Worm (Caenorhabditis elegans) whole organism, L1 larva: Measurements from ENCODE around the gene F40F8.4.
A peak's percentile ranks its signal among the peaks of the same experiment; 100 is the strongest.

ENCODE experiments used
- C34B4.2 ChIP-seq: sonication (generic microtip); optimal IDR thresholded peaks from 2 replicates; lab custom pipeline; 2017; ENCODE audit warnings: mild to moderate bottlenecking, missing genetic modification characterization, missing compliant biosample characterization
- F16B12.6 ChIP-seq: fragments of 150-350 bp; optimal IDR thresholded peaks from 2 replicates; lab custom pipeline; 2014; ENCODE audit warnings: missing biosample characterization, missing genetic modification characterization
- aha-1 ChIP-seq: fragments of 150-350 bp; optimal IDR thresholded peaks from 2 replicates; lab custom pipeline; 2014; ENCODE audit warnings: missing biosample characterization, missing genetic modification characterization
- aly-2 ChIP-seq: fragments of 150-350 bp; optimal IDR thresholded peaks from 2 replicates; lab custom pipeline; 2014; ENCODE audit warnings: missing biosample characterization, missing genetic modification characterization
- ama-1 ChIP-seq: fragments of 150-350 bp; optimal IDR thresholded peaks from 2 replicates; lab custom pipeline; 2014
- ceh-8 ChIP-seq: fragments of 200-800 bp; sonication (Bioruptor generic); optimal IDR thresholded peaks from 2 replicates; lab custom pipeline; 2018; ENCODE audit warnings: mild to moderate bottlenecking, missing genetic modification characterization, moderate library complexity, missing compliant biosample characterization
- ceh-82 ChIP-seq, 3 experiments: fragments of 150-350 bp in 1 of 3; sonication (generic microtip) in 2 of 3; optimal IDR thresholded peaks; 2 replicates each; lab custom pipeline; 2014 to 2017; ENCODE audit warnings: missing biosample characterization in 3 of 3, missing genetic modification characterization in 3 of 3
- ceh-90 ChIP-seq: sonication (generic microtip); optimal IDR thresholded peaks from 2 replicates; lab custom pipeline; 2016; ENCODE audit warnings: missing genetic modification characterization, missing compliant biosample characterization
- ces-1 ChIP-seq: fragments of 150-350 bp; optimal IDR thresholded peaks from 2 replicates; lab custom pipeline; 2014; ENCODE audit warnings: missing biosample characterization, missing genetic modification reagents, missing genetic modification characterization
- egl-13 ChIP-seq: sonication (generic microtip); optimal IDR thresholded peaks from 2 replicates; lab custom pipeline; 2016; ENCODE audit warnings: missing genotype, missing genetic modification reagents, missing genetic modification characterization, missing compliant biosample characterization
- elt-2 ChIP-seq: sonication (generic microtip); optimal IDR thresholded peaks from 2 replicates; lab custom pipeline; 2016; ENCODE audit warnings: missing genetic modification characterization, mild to moderate bottlenecking, inconsistent platforms, missing compliant biosample characterization, missing genetic modification reagents
- ets-5 ChIP-seq: fragments of 200-800 bp; sonication (Bioruptor generic); IDR thresholded peaks from 2 replicates; pipeline ENCODE4 v1.3.6; 2022; ENCODE audit warnings: missing genetic modification characterization, missing compliant biosample characterization
- fos-1 ChIP-seq: fragments of 150-350 bp; optimal IDR thresholded peaks from 2 replicates; lab custom pipeline; 2014; ENCODE audit warnings: missing biosample characterization, missing genetic modification characterization
- hlh-4 ChIP-seq: sonication (generic microtip); optimal IDR thresholded peaks from 2 replicates; lab custom pipeline; 2016; ENCODE audit warnings: mild to moderate bottlenecking, missing genetic modification characterization, missing compliant biosample characterization
- irx-1 ChIP-seq: sonication (generic microtip); optimal IDR thresholded peaks from 2 replicates; lab custom pipeline; 2016; ENCODE audit warnings: missing genetic modification characterization, missing compliant biosample characterization
- lin-13 ChIP-seq: fragments of 150-350 bp; optimal IDR thresholded peaks from 2 replicates; lab custom pipeline; 2014; ENCODE audit warnings: missing biosample characterization, missing genetic modification reagents, missing genetic modification characterization
- lin-14 ChIP-seq: fragments of 200-800 bp; sonication (Bioruptor generic); optimal IDR thresholded peaks from 2 replicates; lab custom pipeline; 2018; ENCODE audit warnings: mild to moderate bottlenecking, missing genetic modification characterization, moderate library complexity, missing compliant biosample characterization
- lin-35 ChIP-seq, 2 experiments: fragments of 150-350 bp; optimal IDR thresholded peaks; 2 replicates each; lab custom pipeline; 2014; ENCODE audit warnings: missing biosample characterization in 2 of 2, missing genetic modification characterization in 2 of 2, missing genetic modification reagents in 2 of 2
- lin-39 ChIP-seq: fragments of 150-350 bp; optimal IDR thresholded peaks from 2 replicates; lab custom pipeline; 2014; ENCODE audit warnings: missing biosample characterization, missing genetic modification reagents, missing genetic modification characterization
- lir-3 ChIP-seq: sonication (generic microtip); optimal IDR thresholded peaks from 2 replicates; lab custom pipeline; 2016; ENCODE audit warnings: mild to moderate bottlenecking, missing genetic modification characterization, moderate library complexity, missing compliant biosample characterization; ENCODE audit not compliant: poor library complexity
- mab-9 ChIP-seq: fragments of 200-800 bp; sonication (Bioruptor generic); IDR thresholded peaks from 2 replicates; pipeline ENCODE4 v1.3.6; 2022; ENCODE audit warnings: missing genetic modification reagents, missing genetic modification characterization, missing compliant biosample characterization
- mef-2 ChIP-seq: fragments of 150-350 bp; optimal IDR thresholded peaks from 2 replicates; lab custom pipeline; 2014; ENCODE audit warnings: missing biosample characterization, missing genetic modification characterization
- nhr-19 ChIP-seq: fragments of 200-800 bp; sonication (Bioruptor generic); conservative IDR thresholded peaks from 2 replicates; pipeline ENCODE4 v1.3.6; 2022; ENCODE audit warnings: missing genetic modification characterization, missing compliant biosample characterization
- nhr-20 ChIP-seq: sonication (generic microtip); optimal IDR thresholded peaks from 2 replicates; lab custom pipeline; 2016; ENCODE audit warnings: mild to moderate bottlenecking, missing genetic modification characterization, missing compliant biosample characterization
- nhr-237 ChIP-seq: fragments of 150-350 bp; optimal IDR thresholded peaks from 2 replicates; lab custom pipeline; 2014; ENCODE audit warnings: missing biosample characterization, missing genetic modification characterization
- nhr-47 ChIP-seq: sonication (generic microtip); optimal IDR thresholded peaks from 2 replicates; lab custom pipeline; 2016; ENCODE audit warnings: mild to moderate bottlenecking, missing genetic modification characterization, moderate library complexity, missing compliant biosample characterization
- nhr-71 ChIP-seq: sonication (generic microtip); optimal IDR thresholded peaks from 2 replicates; lab custom pipeline; 2016; ENCODE audit warnings: mild to moderate bottlenecking, missing genetic modification characterization, moderate library complexity, missing compliant biosample characterization
- nhr-76 ChIP-seq: sonication (generic microtip); optimal IDR thresholded peaks from 2 replicates; lab custom pipeline; 2017; ENCODE audit warnings: missing biosample characterization, missing genetic modification characterization
- nhr-77 ChIP-seq: fragments of 150-350 bp; optimal IDR thresholded peaks from 2 replicates; lab custom pipeline; 2014; ENCODE audit warnings: missing biosample characterization, missing genetic modification characterization
- nhr-84 ChIP-seq: sonication (generic microtip); optimal IDR thresholded peaks from 2 replicates; lab custom pipeline; 2017; ENCODE audit warnings: missing biosample characterization, missing genetic modification characterization
- nhr-85 ChIP-seq: sonication (generic microtip); peaks from one replicate; lab custom pipeline; 2016; ENCODE audit warnings: missing genetic modification characterization, inconsistent platforms, missing compliant biosample characterization
- nhr-90 ChIP-seq: sonication (generic microtip); optimal IDR thresholded peaks from 2 replicates; lab custom pipeline; 2016; ENCODE audit warnings: mild to moderate bottlenecking, missing genetic modification characterization, missing compliant biosample characterization; ENCODE audit not compliant: poor library complexity
- pag-3 ChIP-seq: sonication (generic microtip); optimal IDR thresholded peaks from 2 replicates; lab custom pipeline; 2017; ENCODE audit warnings: missing genetic modification characterization, mild to moderate bottlenecking, missing compliant biosample characterization, antibody characterized with exemption, borderline replicate concordance; ENCODE audit not compliant: insufficient read depth
- pax-3 ChIP-seq: fragments of 200-800 bp; sonication (Bioruptor generic); optimal IDR thresholded peaks from 2 replicates; lab custom pipeline; 2018; ENCODE audit warnings: mild to moderate bottlenecking, missing genetic modification characterization, moderate library complexity, missing compliant biosample characterization
- pqm-1 ChIP-seq: sonication (generic microtip); optimal IDR thresholded peaks from 3 replicates; lab custom pipeline; 2017; ENCODE audit warnings: missing biosample characterization, missing genetic modification characterization
- snpc-4 ChIP-seq: fragments of 150-350 bp; optimal IDR thresholded peaks from 2 replicates; lab custom pipeline; 2014; ENCODE audit warnings: missing biosample characterization, missing genetic modification characterization
- snu-23 ChIP-seq: sonication (generic microtip); optimal IDR thresholded peaks from 2 replicates; lab custom pipeline; 2016; ENCODE audit warnings: missing genetic modification characterization, missing compliant biosample characterization
- sox-4 ChIP-seq: sonication (generic microtip); optimal IDR thresholded peaks from 2 replicates; lab custom pipeline; 2016; ENCODE audit warnings: missing genetic modification characterization, missing compliant biosample characterization
- sptf-1 ChIP-seq: fragments of 150-350 bp; optimal IDR thresholded peaks from 2 replicates; lab custom pipeline; 2014; ENCODE audit warnings: missing biosample characterization, missing genetic modification characterization
- unc-62 ChIP-seq: fragments of 150-350 bp; optimal IDR thresholded peaks from 2 replicates; lab custom pipeline; 2014; ENCODE audit warnings: missing biosample characterization, missing genetic modification reagents, missing genetic modification characterization
- xbp-1 ChIP-seq: sonication (generic microtip); optimal IDR thresholded peaks from 2 replicates; lab custom pipeline; 2016; ENCODE audit warnings: missing genetic modification characterization, missing compliant biosample characterization
- ztf-11 ChIP-seq, 2 experiments: sonication (generic microtip); optimal IDR thresholded peaks; 2 replicates each; lab custom pipeline; 2016 to 2017; ENCODE audit warnings: missing genetic modification characterization in 2 of 2, missing biosample characterization in 1 of 2, missing compliant biosample characterization in 1 of 2

F40F8.4 gene

ce11 chrII:11181250-11181704 is 41.2 kb upstream of the F40F8.4 start, which contains the start of gene bigr-1 (continued):
- no peak for TF ChIP-seq lin-13 (GFP tag; lab: Kevin White, UChicago)
- no peak for TF ChIP-seq nhr-77 (tag; lab: Kevin White, UChicago)
- TF ChIP-seq sptf-1 (tag; lab: Kevin White, UChicago): no peak
- no peak for TF ChIP-seq egl-13 (tag; lab: Kevin White, UChicago)
- TF ChIP-seq snpc-4 (tag; lab: Kevin White, UChicago): no peak
- no peak for TF ChIP-seq C34B4.2 (tag; lab: Kevin White, UChicago)
- TF ChIP-seq pqm-1: no peak
- TF ChIP-seq lir-3 (tag; lab: Kevin White, UChicago): no peak
- TF ChIP-seq elt-2 (tag; lab: Kevin White, UChicago): peak; percentile 9
- TF ChIP-seq ztf-11 (tag; optimal IDR thresholded peaks at IDR 0.05; lab: Kevin White, UChicago): no peak
- peak in 1 of 3 experiments; percentile 3 for TF ChIP-seq ceh-82 (tag; optimal IDR thresholded peaks at IDR 0.05; lab: Kevin White, UChicago)
- TF ChIP-seq ets-5 (GFP tag; lab: Robert Waterston, UW): no peak
- no peak for TF ChIP-seq fos-1
- no peak for TF ChIP-seq nhr-90 (tag; lab: Kevin White, UChicago)
- peak; percentile 37 for TF ChIP-seq nhr-71 (tag; lab: Kevin White, UChicago)
- no peak for TF ChIP-seq aha-1
- no peak for TF ChIP-seq F16B12.6 (tag; lab: Kevin White, UChicago)
- TF ChIP-seq ceh-90 (tag; lab: Kevin White, UChicago): no peak
- TF ChIP-seq pag-3 (tag; lab: Kevin White, UChicago): no peak
- peak; percentile 25 for TF ChIP-seq snu-23 (GFP tag; lab: Kevin White, UChicago)
- TF ChIP-seq pax-3: no peak
- no peak for TF ChIP-seq xbp-1 (tag; lab: Kevin White, UChicago)
- no peak for TF ChIP-seq hlh-4
- TF ChIP-seq nhr-85: peak; percentile 63
- no peak for TF ChIP-seq aly-2
- peak; percentile 45 for TF ChIP-seq lin-14
- TF ChIP-seq irx-1 (tag; lab: Kevin White, UChicago): no peak
- no peak for TF ChIP-seq ces-1 (GFP tag; lab: Kevin White, UChicago)
- no peak for TF ChIP-seq nhr-47
- TF ChIP-seq sox-4 (tag; lab: Kevin White, UChicago): no peak

ce11 chrII:11178737-11179136 is 38.7 kb upstream of the F40F8.4 start:
- TF ChIP-seq nhr-76 (no peak), nhr-85 (peak; percentile 61)

ce11 chrII:11177376-11177775 is 37.3 kb upstream of the F40F8.4 start, which contains the start of gene F37H8.6:
F37H8.6 (minus strand) TSS chrII:11177476.
- no peak for TF ChIP-seq nhr-90 (tag; lab: Kevin White, UChicago)
- no peak for TF ChIP-seq unc-62
- no peak for TF ChIP-seq mab-9
- no peak for TF ChIP-seq lin-39
- TF ChIP-seq lin-35 (GFP tag; optimal IDR thresholded peaks at IDR 0.05; lab: Kevin White, UChicago): no peak
- no peak for TF ChIP-seq ama-1
- TF ChIP-seq nhr-19 (GFP tag; lab: Robert Waterston, UW): no peak
- TF ChIP-seq nhr-20 (tag; lab: Kevin White, UChicago): no peak
- no peak for TF ChIP-seq ceh-8 (GFP tag; lab: Kevin White, UChicago)
- TF ChIP-seq nhr-237 (tag; lab: Kevin White, UChicago): no peak
- TF ChIP-seq mef-2 (tag; lab: Kevin White, UChicago): no peak
- TF ChIP-seq pag-3 (tag; lab: Kevin White, UChicago): no peak
- TF ChIP-seq nhr-84 (tag; lab: Kevin White, UChicago): no peak
- TF ChIP-seq pax-3: no peak
- TF ChIP-seq ets-5 (GFP tag; lab: Robert Waterston, UW): no peak
